Fruit fly (Drosophila melanogaster): ENCODE data around the gene trh.
A peak's percentile ranks its signal among the peaks of the same experiment; 100 is the strongest.

trh gene

DNA sequence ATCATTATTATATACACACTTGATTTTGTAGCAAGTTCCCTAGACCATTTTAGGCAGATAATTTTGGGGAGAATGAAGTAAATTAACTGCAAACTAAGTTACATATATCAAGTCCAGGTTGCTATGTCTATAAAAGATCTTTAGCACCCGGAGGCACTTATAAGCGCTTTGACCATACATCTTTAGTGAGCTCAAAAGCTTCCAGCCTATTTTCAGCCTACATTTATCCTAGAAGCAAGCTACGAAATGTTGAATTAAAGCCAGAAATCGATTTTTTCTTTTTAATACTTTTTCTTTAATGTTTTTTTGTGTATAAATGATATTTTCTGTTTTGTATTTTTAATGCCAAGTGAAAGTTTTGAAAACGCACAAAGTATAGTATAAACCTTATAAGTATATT is 41.4 kb upstream of the trh start, which contains the start of gene CG13891:
CG13891 (minus strand) TSS at position 101 of the 400 bp plus-strand sequence.
- TF ChIP-seq woc (GFP tag; optimal IDR thresholded peaks at IDR 0.05), result no peak
- TF ChIP-seq Mio (GFP tag; optimal IDR thresholded peaks at IDR 0.05), result no peak
- TF ChIP-seq Jra (GFP tag; optimal IDR thresholded peaks at IDR 0.05), result no peak
- TF ChIP-seq Dfd (GFP tag; optimal IDR thresholded peaks at IDR 0.05), result no peak
- TF ChIP-seq Abd-B (GFP tag; optimal IDR thresholded peaks at IDR 0.05), result no peak
- no peak for TF ChIP-seq usp (GFP tag; optimal IDR thresholded peaks at IDR 0.05)
- TF ChIP-seq pan (optimal IDR thresholded peaks at IDR 0.05), result no peak

DNA sequence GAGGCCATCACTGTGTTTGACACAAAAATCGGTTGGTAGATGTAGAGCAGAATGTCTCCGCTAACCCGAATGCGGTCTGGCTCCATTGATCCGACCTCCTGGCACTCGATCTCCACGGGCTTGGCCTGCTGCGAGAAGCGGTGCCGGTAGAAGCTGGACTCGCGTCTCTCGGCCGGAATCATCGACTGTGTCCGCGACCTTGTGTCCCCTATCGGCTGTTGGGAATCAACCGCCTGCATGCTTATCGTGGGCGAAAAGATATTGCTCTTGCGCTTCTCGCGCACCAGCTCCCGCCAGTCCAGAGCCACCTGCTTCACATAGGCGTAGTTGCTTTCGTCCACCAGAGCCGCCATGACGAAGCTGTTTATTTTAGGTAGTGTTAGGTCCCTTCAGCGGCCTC is 40.9 kb upstream of the trh start:
- no peak for TF ChIP-seq dl (GFP tag; optimal IDR thresholded peaks at IDR 0.05; ENCODE audit: insufficient read depth in 1 of 2, partially characterized antibody in 2 of 2)
- no peak for TF ChIP-seq fru (GFP tag; optimal IDR thresholded peaks at IDR 0.05)
- TF ChIP-seq pan (optimal IDR thresholded peaks at IDR 0.05), result no peak
- TF ChIP-seq Hr78 (GFP tag; optimal IDR thresholded peaks at IDR 0.05), result no peak
- no peak for TF ChIP-seq Myc (optimal IDR thresholded peaks at IDR 0.05)
- no peak for TF ChIP-seq Dfd (GFP tag; optimal IDR thresholded peaks at IDR 0.05)
- TF ChIP-seq dsf (GFP tag; optimal IDR thresholded peaks at IDR 0.05; ENCODE audit: borderline replicate concordance), result no peak
- TF ChIP-seq ey (GFP tag; optimal IDR thresholded peaks at IDR 0.05), result no peak
- TF ChIP-seq CG9705 (GFP tag; optimal IDR thresholded peaks at IDR 0.05), result no peak
- TF ChIP-seq Rel (GFP tag; optimal IDR thresholded peaks at IDR 0.05), result no peak
- no peak for TF ChIP-seq Rel (tag; optimal IDR thresholded peaks at IDR 0.05)
- TF ChIP-seq Sp1 (GFP tag; optimal IDR thresholded peaks at IDR 0.05), result no peak
- TF ChIP-seq rgr (GFP tag; optimal IDR thresholded peaks at IDR 0.05), result no peak
- TF ChIP-seq OdsH (GFP tag; optimal IDR thresholded peaks at IDR 0.05), result no peak

DNA sequence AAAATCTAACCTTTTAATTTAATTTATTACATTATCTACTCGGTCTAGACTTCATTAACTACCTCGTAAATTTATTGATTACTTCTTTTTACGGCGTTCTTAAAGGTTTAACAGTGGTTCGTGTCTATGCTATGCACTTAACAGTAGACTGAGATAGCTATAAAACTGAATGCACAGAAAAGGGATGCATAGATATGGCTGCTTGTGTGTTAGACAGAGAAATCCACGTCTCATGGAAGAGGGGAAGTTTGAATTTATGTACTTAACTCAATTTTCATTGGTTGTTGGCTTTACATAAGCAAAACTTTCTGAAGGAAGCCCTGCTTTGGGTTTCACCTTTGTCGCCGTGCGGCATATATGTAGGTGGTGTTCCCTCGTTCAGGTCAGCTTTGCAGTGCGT is 40.1 kb upstream of the trh start:
- no peak for TF ChIP-seq lola (GFP tag; optimal IDR thresholded peaks at IDR 0.05)

DNA sequence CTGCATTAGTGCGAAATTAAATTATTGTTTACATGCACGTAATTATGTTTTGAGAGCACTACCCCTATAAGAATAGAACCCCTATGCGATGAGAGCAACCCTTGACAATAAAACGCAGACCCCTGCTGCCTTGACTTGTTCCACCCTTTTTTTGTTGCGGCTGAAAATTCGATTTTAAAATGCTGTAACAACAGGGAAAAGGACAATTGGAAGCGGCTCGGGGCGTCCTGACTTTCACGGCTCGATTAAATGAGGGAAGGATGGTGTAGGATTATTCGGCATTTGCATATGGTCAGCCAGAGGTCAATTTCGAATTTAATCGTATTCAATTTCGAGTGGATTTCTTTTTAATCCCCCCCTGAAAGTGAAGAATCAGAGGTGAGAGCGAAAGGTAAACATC is 32.1 kb upstream of the trh start:
- TF ChIP-seq psq (GFP tag; optimal IDR thresholded peaks at IDR 0.05) (no peak), rgr (GFP tag; optimal IDR thresholded peaks at IDR 0.05) (no peak), brk (GFP tag; optimal IDR thresholded peaks at IDR 0.05) (no peak), lola (GFP tag; optimal IDR thresholded peaks at IDR 0.05) (no peak), sage (GFP tag; optimal IDR thresholded peaks at IDR 0.05) (no peak), Mio (GFP tag; optimal IDR thresholded peaks at IDR 0.05) (no peak), Hr83 (GFP tag; optimal IDR thresholded peaks at IDR 0.05; ENCODE audit: poor library complexity, severe bottlenecking) (no peak), dmrt93B (GFP tag; optimal IDR thresholded peaks at IDR 0.05) (no peak), jim (GFP tag; optimal IDR thresholded peaks at IDR 0.05) (no peak), N (GFP tag; optimal IDR thresholded peaks at IDR 0.05) (no peak), Dif (GFP tag; optimal IDR thresholded peaks at IDR 0.05; ENCODE audit: partially characterized antibody) (no peak), Abd-B (GFP tag; optimal IDR thresholded peaks at IDR 0.05) (no peak), tai (GFP tag; optimal IDR thresholded peaks at IDR 0.05) (no peak), Hnf4 (GFP tag; optimal IDR thresholded peaks at IDR 0.05) (no peak), br (GFP tag; optimal IDR thresholded peaks at IDR 0.05) (no peak), Sp1 (GFP tag; optimal IDR thresholded peaks at IDR 0.05) (no peak), CG32264 (GFP tag; optimal IDR thresholded peaks at IDR 0.05) (no peak), OdsH (GFP tag; optimal IDR thresholded peaks at IDR 0.05) (no peak), woc (GFP tag; optimal IDR thresholded peaks at IDR 0.05) (no peak)

DNA sequence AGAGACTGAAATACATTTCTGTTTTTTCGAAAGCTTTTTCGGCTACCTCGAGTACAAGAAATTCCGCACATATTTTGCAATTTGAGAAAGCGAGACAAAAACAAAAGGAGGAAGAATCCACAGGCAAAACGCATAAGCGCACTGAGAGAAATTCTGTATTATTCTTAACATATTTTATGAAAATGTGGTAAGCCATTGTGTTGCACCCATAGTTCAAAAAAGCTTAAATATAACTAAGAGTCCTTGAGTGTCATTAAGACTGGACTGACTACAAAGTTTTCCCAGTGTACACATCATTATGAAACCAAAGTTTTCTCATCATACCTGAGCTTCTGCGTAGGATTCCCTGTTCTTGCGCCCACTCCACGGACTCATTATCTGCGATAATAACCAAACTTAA is 28.2 kb upstream of the trh start:
- TF ChIP-seq Mio (GFP tag; optimal IDR thresholded peaks at IDR 0.05) (no peak), fru (GFP tag; optimal IDR thresholded peaks at IDR 0.05) (peak; percentile 56), rgr (GFP tag; optimal IDR thresholded peaks at IDR 0.05) (peak; percentile 21), foxo (GFP tag; optimal IDR thresholded peaks at IDR 0.05) (peak in 1 of 2 experiments; percentile 60), GATAd (GFP tag; optimal IDR thresholded peaks at IDR 0.05) (no peak), OdsH (GFP tag; optimal IDR thresholded peaks at IDR 0.05) (peak; percentile 1), Dif (GFP tag; optimal IDR thresholded peaks at IDR 0.05; ENCODE audit: partially characterized antibody) (no peak), dl (GFP tag; optimal IDR thresholded peaks at IDR 0.05; ENCODE audit: insufficient read depth in 1 of 2, partially characterized antibody in 2 of 2) (no peak), woc (GFP tag; optimal IDR thresholded peaks at IDR 0.05) (peak; percentile 23), ey (GFP tag; optimal IDR thresholded peaks at IDR 0.05) (peak; percentile 26), psq (GFP tag; optimal IDR thresholded peaks at IDR 0.05) (peak; percentile 2), br (GFP tag; optimal IDR thresholded peaks at IDR 0.05) (peak; percentile 19), dmrt93B (GFP tag; optimal IDR thresholded peaks at IDR 0.05) (no peak)

Data from whole organism, wandering third instar larva.